Worm (Caenorhabditis elegans): ENCODE results near the gene T02G5.15.

The T02G5.15 gene

DNA sequence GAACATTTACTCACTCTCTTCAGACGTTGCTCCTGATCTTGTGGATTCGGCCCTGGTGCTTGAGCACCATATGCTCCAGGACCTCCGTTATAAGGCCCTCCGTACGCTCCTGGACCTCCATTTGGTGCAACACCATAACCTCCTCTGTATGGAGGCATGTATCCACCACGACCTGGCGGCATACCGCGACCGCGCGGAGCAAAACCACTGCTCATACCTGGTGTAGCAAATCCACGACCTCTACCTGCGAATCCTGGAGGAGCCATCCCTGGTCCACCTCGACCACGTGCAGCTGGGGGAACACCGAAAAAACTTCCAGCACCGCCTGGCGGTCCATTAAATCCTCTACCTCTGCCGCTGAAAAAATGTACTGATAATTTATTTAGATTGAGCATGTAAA, 34.7 kb upstream of the T02G5.15 start:
- TF ChIP-seq madf-9 (GFP tag; conservative IDR thresholded peaks at IDR 0.05) = no peak
- peak in 1 of 2 experiments; percentile 19 for TF ChIP-seq unc-62 (GFP tag; optimal IDR thresholded peaks at IDR 0.05 in 1 of 2)
- no peak for TF ChIP-seq unc-62 (tag; optimal IDR thresholded peaks at IDR 0.05)
- TF ChIP-seq T20F7.1 (GFP tag; optimal IDR thresholded peaks at IDR 0.05) = no peak
- TF ChIP-seq F37D6.2 (tag; optimal IDR thresholded peaks at IDR 0.05) = no peak
- TF ChIP-seq ztf-7 (tag; optimal IDR thresholded peaks at IDR 0.05) = no peak
- TF ChIP-seq nhr-25 (tag; optimal IDR thresholded peaks at IDR 0.05; ENCODE audit: borderline replicate concordance, insufficient read depth) = no peak
- TF ChIP-seq lim-7 (GFP tag; IDR thresholded peaks at IDR 0.05) = 0 out of 2 replicates have a peak, but pooled peaks have one; percentile 10
- TF ChIP-seq php-3 (GFP tag; IDR thresholded peaks at IDR 0.05) = no peak
- TF ChIP-seq spr-3 (GFP tag; optimal IDR thresholded peaks at IDR 0.05) = no peak
- TF ChIP-seq hlh-11 (tag; optimal IDR thresholded peaks at IDR 0.05) = no peak
- TF ChIP-seq D1046.2 (GFP tag; IDR thresholded peaks at IDR 0.05) = no peak
- no peak for TF ChIP-seq snpc-1.2 (GFP tag; IDR thresholded peaks at IDR 0.05)
- peak; percentile 72 for TF ChIP-seq egl-43 (GFP tag; IDR thresholded peaks at IDR 0.05)
- no peak for TF ChIP-seq ceh-32 (tag; optimal IDR thresholded peaks at IDR 0.05; ENCODE audit: poor library complexity)
- TF ChIP-seq aha-1 (tag) = no peak
- no peak for TF ChIP-seq attf-4 (tag; optimal IDR thresholded peaks at IDR 0.05)
- TF ChIP-seq unc-39 (tag; optimal IDR thresholded peaks at IDR 0.05) = no peak
- TF ChIP-seq nhr-42 (GFP tag; IDR thresholded peaks at IDR 0.05) = no peak
- TF ChIP-seq set-16 (GFP tag; IDR thresholded peaks at IDR 0.05) = peak; percentile 78
- no peak for TF ChIP-seq ceh-44 (GFP tag; IDR thresholded peaks at IDR 0.05)
- no peak for TF ChIP-seq F49E8.2 (tag; optimal IDR thresholded peaks at IDR 0.05; ENCODE audit: borderline replicate concordance)
- no peak for TF ChIP-seq lin-13 (GFP tag; optimal IDR thresholded peaks at IDR 0.05)
- TF ChIP-seq mdl-1 (tag; optimal IDR thresholded peaks at IDR 0.05) = no peak
- TF ChIP-seq tra-1 (GFP tag; IDR thresholded peaks at IDR 0.05) = no peak
- TF ChIP-seq ZK337.2 (GFP tag; IDR thresholded peaks at IDR 0.05) = no peak
- TF ChIP-seq hmg-1.1 (GFP tag; IDR thresholded peaks at IDR 0.05) = no peak
- TF ChIP-seq T26A8.4 (GFP tag; IDR thresholded peaks at IDR 0.05) = no peak
- TF ChIP-seq zip-2 (tag; optimal IDR thresholded peaks at IDR 0.05) = no peak
- TF ChIP-seq fkh-10 (GFP tag; optimal IDR thresholded peaks at IDR 0.05) = no peak
- no peak for TF ChIP-seq Y48G9A.11 (GFP tag; IDR thresholded peaks at IDR 0.05)
- no peak for TF ChIP-seq nhr-77 (tag; optimal IDR thresholded peaks at IDR 0.05)
- no peak for TF ChIP-seq mxl-2 (GFP tag; conservative IDR thresholded peaks at IDR 0.05)
- peak; percentile 35; the same call in 1 of the 2 replicates for TF ChIP-seq lin-38 (GFP tag; IDR thresholded peaks at IDR 0.05)
- no peak for TF ChIP-seq dmd-9 (GFP tag; IDR thresholded peaks at IDR 0.05)
- no peak for TF ChIP-seq lin-1 (GFP tag; IDR thresholded peaks at IDR 0.05)
- TF ChIP-seq dmd-6 (GFP tag; IDR thresholded peaks at IDR 0.05) = no peak
- TF ChIP-seq zfp-3 (GFP tag; conservative IDR thresholded peaks at IDR 0.05) = no peak
- no peak for TF ChIP-seq snpc-4 (tag; optimal IDR thresholded peaks at IDR 0.05)
- TF ChIP-seq daf-12 (tag; optimal IDR thresholded peaks at IDR 0.05) = no peak
- no peak for TF ChIP-seq dmd-8 (GFP tag; IDR thresholded peaks at IDR 0.05)
- no peak for TF ChIP-seq ama-1 (optimal IDR thresholded peaks at IDR 0.05)
- no peak for TF ChIP-seq pqm-1 (tag; optimal IDR thresholded peaks at IDR 0.05)
